Worm (Caenorhabditis elegans) whole organism, midembryonic: ENCODE measurements around the gene F10C1.3.

Source experiments
- flt-1 ChIP-seq: fragments of 200-800 bp; sonication (Bioruptor generic); IDR thresholded peaks from 2 replicates; pipeline ENCODE4 v1.3.6; 2022; ENCODE audit warnings: missing genetic modification characterization, missing compliant biosample characterization
- ztf-23 ChIP-seq: fragments of 200-800 bp; sonication (Bioruptor generic); IDR thresholded peaks from 2 replicates; pipeline ENCODE4 v1.3.6; 2022; ENCODE audit warnings: missing genetic modification reagents, missing genetic modification characterization, missing compliant biosample characterization

DNA sequence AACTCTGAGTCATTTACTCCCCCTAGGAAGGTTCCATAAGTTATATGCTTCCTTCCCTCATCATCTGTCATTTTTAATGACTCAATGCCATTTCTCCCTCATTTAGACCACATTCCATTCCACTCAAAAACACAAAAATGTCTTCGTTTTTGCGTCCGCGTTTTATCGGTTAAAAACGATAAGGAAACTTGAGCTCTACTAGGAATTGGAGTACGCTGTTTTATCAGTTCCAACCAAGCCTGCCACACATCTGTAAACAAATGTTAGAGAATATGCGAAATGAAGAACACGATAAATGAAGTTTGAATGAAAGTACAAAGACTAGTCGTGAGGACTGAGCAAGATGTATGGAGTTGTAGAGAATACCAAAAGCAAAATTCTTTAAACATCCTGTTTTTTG lies 9.2 kb downstream of the F10C1.3 start:
- TF ChIP-seq ztf-23 (GFP tag; lab: Robert Waterston, UW) (no peak), flt-1 (GFP tag; lab: Robert Waterston, UW) (no peak)
